Fruit fly (Drosophila melanogaster) whole organism, embryonic: ENCODE data around the gene CG10089.

ENCODE experiments used
- CG10431 ChIP-seq: fragments of 200-800 bp; sonication (Bioruptor generic); optimal IDR thresholded peaks from 3 replicates; lab custom pipeline; 2018; ENCODE audit warnings: missing biosample characterization, mild to moderate bottlenecking, missing genetic modification characterization
- CG12769 ChIP-seq: fragments of 200-800 bp; sonication (Bioruptor generic); optimal IDR thresholded peaks from 2 replicates; lab custom pipeline; 2019; ENCODE audit warnings: missing biosample characterization, mild to moderate bottlenecking, missing genetic modification characterization, moderate library complexity
- CG13894 ChIP-seq: fragments of 200-800 bp; sonication (Bioruptor generic); optimal IDR thresholded peaks from 3 replicates; lab custom pipeline; 2018; ENCODE audit warnings: missing biosample characterization, mild to moderate bottlenecking, missing genetic modification characterization, moderate library complexity
- CG15514 ChIP-seq: fragments of 200-800 bp; sonication (Bioruptor generic); optimal IDR thresholded peaks from 3 replicates; lab custom pipeline; 2017; ENCODE audit warnings: missing biosample characterization, missing genetic modification characterization, mild to moderate bottlenecking, moderate library complexity, missing genetic modification reagents
- CG16779 ChIP-seq: fragments of 200-800 bp; sonication (Bioruptor generic); IDR thresholded peaks from 2 replicates; pipeline ENCODE4 v1.3.6; 2022; ENCODE audit warnings: missing biosample characterization, missing genetic modification characterization
- CG17328 ChIP-seq: fragments of 200-800 bp; sonication (Bioruptor generic); IDR thresholded peaks from 2 replicates; pipeline ENCODE4 v1.3.6; 2022; ENCODE audit warnings: missing biosample characterization, missing genetic modification characterization
- CG18011 ChIP-seq: fragments of 200-800 bp; sonication (Bioruptor generic); optimal IDR thresholded peaks from 2 replicates; lab custom pipeline; 2017; ENCODE audit warnings: missing biosample characterization, missing genetic modification characterization, mild to moderate bottlenecking, moderate library complexity, missing genotype
- CG31365 ChIP-seq: fragments of 200-800 bp; sonication (Bioruptor generic); optimal IDR thresholded peaks from 2 replicates; lab custom pipeline; 2018; ENCODE audit warnings: missing biosample characterization, mild to moderate bottlenecking, missing genetic modification characterization
- CG32772 ChIP-seq: fragments of 200-800 bp; sonication (Bioruptor generic); IDR thresholded peaks from 2 replicates; pipeline ENCODE4 v1.3.6; 2022; ENCODE audit warnings: missing biosample characterization, missing genetic modification characterization
- CG33213 ChIP-seq: fragments of 200-800 bp; sonication (Bioruptor generic); optimal IDR thresholded peaks from 3 replicates; lab custom pipeline; 2016; ENCODE audit warnings: missing biosample characterization, missing genetic modification characterization
- CG3726 ChIP-seq: fragments of 200-800 bp; sonication (Bioruptor generic); IDR thresholded peaks from 3 replicates; pipeline ENCODE4, ENCODE4 v1.3.6; 2022; ENCODE audit warnings: missing biosample characterization, missing genetic modification characterization
- CG3838 ChIP-seq: fragments of 200-800 bp; sonication (Bioruptor generic); optimal IDR thresholded peaks from 3 replicates; lab custom pipeline; 2016; ENCODE audit warnings: missing biosample characterization, missing genetic modification characterization
- CG3847 ChIP-seq: fragments of 200-800 bp; sonication (Bioruptor generic); IDR thresholded peaks from 2 replicates; pipeline ENCODE4 v1.3.6; 2022; ENCODE audit warnings: missing biosample characterization, missing genetic modification characterization
- CG7556 ChIP-seq: fragments of 200-800 bp; sonication (Bioruptor generic); optimal IDR thresholded peaks from 2 replicates; lab custom pipeline; 2017; ENCODE audit warnings: missing biosample characterization, mild to moderate bottlenecking, missing genetic modification characterization
- CG7839 ChIP-seq: fragments of 200-800 bp; sonication (Bioruptor generic); optimal IDR thresholded peaks from 3 replicates; lab custom pipeline; 2018; ENCODE audit warnings: missing biosample characterization, mild to moderate bottlenecking, missing genetic modification characterization, moderate library complexity
- CG8281 ChIP-seq: fragments of 200-800 bp; sonication (Bioruptor generic); optimal IDR thresholded peaks from 2 replicates; lab custom pipeline; 2018; ENCODE audit warnings: missing biosample characterization, mild to moderate bottlenecking, missing genetic modification characterization, moderate library complexity
- CG8765 ChIP-seq: fragments of 200-800 bp; sonication (Bioruptor generic); IDR thresholded peaks from 2 replicates; pipeline ENCODE4 v1.3.6; 2022; ENCODE audit warnings: missing biosample characterization, missing genetic modification characterization
- CoRest ChIP-seq: fragments of 200-800 bp; sonication (Bioruptor generic); optimal IDR thresholded peaks from 3 replicates; lab custom pipeline; 2018; ENCODE audit warnings: missing biosample characterization, mild to moderate bottlenecking, missing genetic modification characterization, moderate library complexity
- D19B ChIP-seq: fragments of 200-800 bp; sonication (Bioruptor generic); optimal IDR thresholded peaks from 2 replicates; lab custom pipeline; 2017; ENCODE audit warnings: missing biosample characterization, mild to moderate bottlenecking, missing genetic modification characterization
- Dbx ChIP-seq: fragments of 200-800 bp; sonication (Bioruptor generic); IDR thresholded peaks from 3 replicates; pipeline ENCODE4 v1.3.6; 2022; ENCODE audit warnings: missing biosample characterization, missing genetic modification characterization
- Dfd ChIP-seq, 2 experiments: fragments of >200 bp; optimal IDR thresholded peaks; 2 replicates each; lab custom pipeline; 2017; ENCODE audit warnings: missing biosample characterization in 2 of 2, missing genetic modification characterization in 2 of 2
- HmgD ChIP-seq: fragments of 200-800 bp; sonication (Bioruptor generic); optimal IDR thresholded peaks from 3 replicates; lab custom pipeline; 2016; ENCODE audit warnings: missing biosample characterization, missing genetic modification characterization
- Neu2 ChIP-seq: fragments of 200-800 bp; sonication (Bioruptor generic); optimal IDR thresholded peaks from 3 replicates; lab custom pipeline; 2016; ENCODE audit warnings: missing biosample characterization, missing genetic modification characterization, borderline replicate concordance
- NfI ChIP-seq: fragments of 200-800 bp; sonication (Bioruptor generic); optimal IDR thresholded peaks from 3 replicates; lab custom pipeline; 2018; ENCODE audit warnings: missing biosample characterization, mild to moderate bottlenecking, missing genetic modification characterization, moderate library complexity
- Poxn ChIP-seq: fragments of 200-800 bp; sonication (Bioruptor generic); IDR thresholded peaks from 2 replicates; pipeline ENCODE4 v1.3.6; 2022; ENCODE audit warnings: missing biosample characterization, missing genetic modification characterization
- amos ChIP-seq: fragments of 200-800 bp; sonication (Bioruptor generic); IDR thresholded peaks from 2 replicates; pipeline ENCODE4 v1.3.6; 2022; ENCODE audit warnings: missing biosample characterization, missing genetic modification characterization; ENCODE audit not compliant: partially characterized antibody
- ap ChIP-seq: fragments of 200-800 bp; sonication (Bioruptor generic); IDR thresholded peaks from 2 replicates; pipeline ENCODE4 v1.3.6; 2022; ENCODE audit warnings: missing biosample characterization, missing genetic modification characterization
- bcd ChIP-seq: fragments of 200-800 bp; sonication (Bioruptor generic); optimal IDR thresholded peaks from 2 replicates; lab custom pipeline; 2017; ENCODE audit warnings: missing biosample characterization, mild to moderate bottlenecking, missing genetic modification characterization
- chinmo ChIP-seq: fragments of 200-800 bp; sonication (Bioruptor generic); IDR thresholded peaks from 4 replicates; pipeline ENCODE4 v1.3.6; 2022; ENCODE audit warnings: missing biosample characterization, missing genetic modification characterization; ENCODE audit not compliant: partially characterized antibody
- dmrt11E ChIP-seq: fragments of 200-800 bp; sonication (Bioruptor generic); optimal IDR thresholded peaks from 3 replicates; lab custom pipeline; 2018; ENCODE audit warnings: missing biosample characterization, mild to moderate bottlenecking, missing genetic modification characterization, moderate library complexity
- dpn ChIP-seq, 2 experiments: fragments of 200-800 bp; sonication (Bioruptor generic); optimal IDR thresholded peaks; 3 replicates each; lab custom pipeline; 2016; ENCODE audit warnings: missing biosample characterization in 2 of 2, missing genetic modification characterization in 2 of 2
- ewg ChIP-seq: fragments of 200-800 bp; sonication (Bioruptor generic); optimal IDR thresholded peaks from 3 replicates; lab custom pipeline; 2017; ENCODE audit warnings: mild to moderate bottlenecking, missing biosample characterization, missing genetic modification reagents, missing genetic modification characterization
- fu2 ChIP-seq: fragments of 200-800 bp; sonication (Bioruptor generic); optimal IDR thresholded peaks from 2 replicates; lab custom pipeline; 2016; ENCODE audit warnings: missing biosample characterization, missing genetic modification characterization
- gem ChIP-seq: fragments of 200-800 bp; sonication (Bioruptor generic); optimal IDR thresholded peaks from 2 replicates; lab custom pipeline; 2019; ENCODE audit warnings: missing biosample characterization, mild to moderate bottlenecking, missing genetic modification characterization, moderate library complexity
- klu ChIP-seq: fragments of 200-800 bp; sonication (Bioruptor generic); IDR thresholded peaks from 2 replicates; pipeline ENCODE4 v1.3.6; 2022; ENCODE audit warnings: missing biosample characterization, missing genetic modification characterization
- lilli ChIP-seq: fragments of 200-800 bp; sonication (Bioruptor generic); optimal IDR thresholded peaks from 3 replicates; lab custom pipeline; 2016; ENCODE audit warnings: missing biosample characterization, missing genetic modification characterization
- lmd ChIP-seq: fragments of 200-800 bp; sonication (Bioruptor generic); IDR thresholded peaks from 2 replicates; pipeline ENCODE4 v1.3.6; 2022; ENCODE audit warnings: missing biosample characterization, missing genetic modification characterization
- mirr ChIP-seq: fragments of 200-800 bp; sonication (Bioruptor generic); optimal IDR thresholded peaks from 3 replicates; lab custom pipeline; 2018; ENCODE audit warnings: missing biosample characterization, mild to moderate bottlenecking, missing genetic modification characterization
- nerfin-2 ChIP-seq: fragments of 200-800 bp; sonication (Bioruptor generic); IDR thresholded peaks from 2 replicates; pipeline ENCODE4 v1.3.6; 2022; ENCODE audit warnings: missing biosample characterization, missing genetic modification characterization; ENCODE audit not compliant: partially characterized antibody
- nmo ChIP-seq: fragments of 200-800 bp; sonication (Bioruptor generic); optimal IDR thresholded peaks from 2 replicates; lab custom pipeline; 2018; ENCODE audit warnings: missing biosample characterization, mild to moderate bottlenecking, missing genetic modification characterization, moderate library complexity
- prd ChIP-seq, 3 experiments: fragments of >200 bp in 2 of 3; fragments of 200-800 bp in 1 of 3; sonication (Bioruptor generic) in 1 of 3; optimal IDR thresholded peaks in 2 of 3; IDR thresholded peaks in 1 of 3; 2 replicates in 2 of 3; 3 replicates in 1 of 3; pipeline versions ENCODE4 v1.3.6 to Lab custom; 2017 to 2022; ENCODE audit warnings: missing biosample characterization in 1 of 3, missing genetic modification characterization in 1 of 3
- pum ChIP-seq: fragments of 200-800 bp; sonication (Bioruptor generic); optimal IDR thresholded peaks from 2 replicates; lab custom pipeline; 2016; ENCODE audit warnings: missing biosample characterization, missing genetic modification characterization
- repo ChIP-seq: fragments of 200-800 bp; sonication (Bioruptor generic); optimal IDR thresholded peaks from 2 replicates; lab custom pipeline; 2016; ENCODE audit warnings: missing biosample characterization, missing genetic modification characterization
- run ChIP-seq: fragments of 200-800 bp; sonication (Bioruptor generic); optimal IDR thresholded peaks from 3 replicates; lab custom pipeline; 2018; ENCODE audit warnings: missing biosample characterization, mild to moderate bottlenecking, missing genetic modification characterization
- sd ChIP-seq: fragments of 200-800 bp; sonication (Bioruptor generic); optimal IDR thresholded peaks from 3 replicates; lab custom pipeline; 2018; ENCODE audit warnings: missing biosample characterization, mild to moderate bottlenecking, missing genetic modification characterization, moderate library complexity
- sens ChIP-seq: fragments of 200-800 bp; sonication (Bioruptor generic); peaks from one replicate; lab custom pipeline; 2016; ENCODE audit warnings: missing biosample characterization, missing genetic modification characterization
- tap ChIP-seq: fragments of 200-800 bp; optimal IDR thresholded peaks from 3 replicates; lab custom pipeline; 2019; ENCODE audit warnings: missing biosample characterization, mild to moderate bottlenecking, missing genetic modification characterization, moderate library complexity
- wdn ChIP-seq: fragments of 200-800 bp; sonication (Bioruptor generic); IDR thresholded peaks from 2 replicates; pipeline ENCODE4 v1.3.6; 2022; ENCODE audit warnings: missing biosample characterization, missing genetic modification characterization

Gene CG10089

dm6 chr3L:13478339-13479203 lies 4.0 kb upstream of the CG10089 start (continued):
- TF ChIP-seq mirr (GFP tag; lab: Kevin White, UChicago), result peak; percentile 11
- no peak for TF ChIP-seq CG10431 (GFP tag; lab: Kevin White, UChicago)
- TF ChIP-seq NfI (GFP tag; lab: Kevin White, UChicago), result peak; percentile 29
- 0 out of 2 replicates have a peak, but pooled peaks have one; percentile 9 for TF ChIP-seq wdn (GFP tag; lab: Robert Waterston, UW)
- no peak for TF ChIP-seq prd (optimal IDR thresholded peaks at IDR 0.05; lab: Kevin White, UChicago)
- 0 out of 3 replicates have a peak, but pooled peaks have one; percentile 19 for TF ChIP-seq prd (GFP tag; IDR thresholded peaks at IDR 0.05; lab: Robert Waterston, UW)
- TF ChIP-seq nerfin-2 (GFP tag; lab: Robert Waterston, UW), result no peak
- no peak for TF ChIP-seq CG33213 (GFP tag; lab: Kevin White, UChicago)
- TF ChIP-seq D19B (GFP tag; lab: Kevin White, UChicago), result no peak
- 0 out of 4 replicates have a peak, but pooled peaks have one; percentile 46 for TF ChIP-seq chinmo (GFP tag; lab: Robert Waterston, UW)
- TF ChIP-seq dpn (GFP tag; optimal IDR thresholded peaks at IDR 0.05; lab: Kevin White, UChicago), result peak in 1 of 2 experiments; percentile 22
- no peak for TF ChIP-seq run (tag; lab: Kevin White, UChicago)
- TF ChIP-seq ewg (GFP tag; lab: Kevin White, UChicago), result no peak
- TF ChIP-seq CG8765, result no peak
- peak; percentile 48 for TF ChIP-seq CoRest (tag; lab: Kevin White, UChicago)
- TF ChIP-seq sens (GFP tag; lab: Kevin White, UChicago), result peak; percentile 29
- peak; percentile 33 for TF ChIP-seq lilli (GFP tag; lab: Kevin White, UChicago)
- no peak for TF ChIP-seq CG31365
- no peak for TF ChIP-seq klu
- peak; percentile 67 for TF ChIP-seq sd (tag; lab: Kevin White, UChicago)
- no peak for TF ChIP-seq CG3838 (GFP tag; lab: Kevin White, UChicago)
- no peak for TF ChIP-seq repo
- TF ChIP-seq pum (GFP tag; lab: Kevin White, UChicago), result no peak
- no peak for TF ChIP-seq CG13894 (tag; lab: Kevin White, UChicago)
- TF ChIP-seq Poxn (GFP tag; lab: Robert Waterston, UW), result 0 out of 2 replicates have a peak, but pooled peaks have one; percentile 3
- peak; percentile 55 for TF ChIP-seq lmd (GFP tag; lab: Robert Waterston, UW)
- peak; percentile 4 for TF ChIP-seq nmo (GFP tag; lab: Kevin White, UChicago)
- TF ChIP-seq dmrt11E (tag; lab: Kevin White, UChicago), result no peak
- TF ChIP-seq fu2, result peak; percentile 1
- peak; percentile 22 for TF ChIP-seq bcd (GFP tag; lab: Kevin White, UChicago)
- peak; percentile 20 for TF ChIP-seq CG7556 (GFP tag; lab: Kevin White, UChicago)
- no peak for TF ChIP-seq CG8281 (tag; lab: Kevin White, UChicago)
- TF ChIP-seq CG18011 (GFP tag; lab: Kevin White, UChicago), result no peak
- TF ChIP-seq CG17328, result no peak
- TF ChIP-seq Dfd (GFP tag; optimal IDR thresholded peaks at IDR 0.05; lab: Kevin White, UChicago), result no peak
- no peak for TF ChIP-seq ap (GFP tag; lab: Robert Waterston, UW)
- TF ChIP-seq CG7839 (tag; lab: Kevin White, UChicago), result peak; percentile 39
- TF ChIP-seq Dbx (GFP tag; lab: Robert Waterston, UW), result no peak
- TF ChIP-seq CG16779, result no peak
- peak; percentile 23; the same call in 1 of the 2 replicates for TF ChIP-seq CG3847 (GFP tag; lab: Robert Waterston, UW)
- no peak for TF ChIP-seq CG3726 (GFP tag; lab: Robert Waterston, UW)
- peak; percentile 32 for TF ChIP-seq CG15514
- 0 out of 2 replicates have a peak, but pooled peaks have one; percentile 22 for TF ChIP-seq CG32772 (GFP tag; lab: Robert Waterston, UW)
- no peak for TF ChIP-seq tap (tag; lab: Kevin White, UChicago)
- TF ChIP-seq gem (tag; lab: Kevin White, UChicago), result peak; percentile 38
- no peak for TF ChIP-seq HmgD (GFP tag; lab: Kevin White, UChicago)
- no peak for TF ChIP-seq Neu2 (GFP tag; lab: Kevin White, UChicago)
- no peak; the same call in 1 of the 2 replicates for TF ChIP-seq amos (GFP tag; lab: Robert Waterston, UW)
- peak; percentile 84 for TF ChIP-seq CG12769 (tag; lab: Kevin White, UChicago)
